Worm (Caenorhabditis elegans) whole organism, L4 larva: ENCODE measurements around the gene pals-29.
A peak's percentile ranks its signal among the peaks of the same experiment; 100 is the strongest.

Experiments used
- F10B5.3 ChIP-seq: sonication (generic microtip); optimal IDR thresholded peaks from 2 replicates; lab custom pipeline; 2016; ENCODE audit warnings: mild to moderate bottlenecking, missing genetic modification characterization, missing compliant biosample characterization
- Y5F2A.4 ChIP-seq: fragments of 200-800 bp; sonication (Bioruptor generic); optimal IDR thresholded peaks from 2 replicates; lab custom pipeline; 2018; ENCODE audit warnings: mild to moderate bottlenecking, missing genetic modification characterization, missing compliant biosample characterization
- aha-1 ChIP-seq: fragments of 150-350 bp; peaks from one replicate; lab custom pipeline; 2014; ENCODE audit warnings: missing biosample characterization, missing genetic modification characterization
- ama-1 ChIP-seq: fragments of 150-350 bp; optimal IDR thresholded peaks from 2 replicates; lab custom pipeline; 2014; ENCODE audit warnings: inconsistent platforms, mixed read lengths
- attf-4 ChIP-seq: sonication (generic microtip); optimal IDR thresholded peaks from 3 replicates; lab custom pipeline; 2017; ENCODE audit warnings: missing biosample characterization, missing genetic modification characterization
- ceh-32 ChIP-seq: sonication (generic microtip); optimal IDR thresholded peaks from 2 replicates; lab custom pipeline; 2016; ENCODE audit warnings: mild to moderate bottlenecking, missing genetic modification characterization, missing compliant biosample characterization; ENCODE audit not compliant: poor library complexity
- ceh-62 ChIP-seq: sonication (generic microtip); optimal IDR thresholded peaks from 2 replicates; lab custom pipeline; 2017; ENCODE audit warnings: missing biosample characterization, missing genetic modification characterization
- daf-12 ChIP-seq: fragments of 150-350 bp; optimal IDR thresholded peaks from 2 replicates; lab custom pipeline; 2014; ENCODE audit warnings: missing biosample characterization, missing genetic modification reagents, missing genetic modification characterization
- daf-16 ChIP-seq, 3 experiments: sonication (generic microtip); optimal IDR thresholded peaks; 2 replicates each; lab custom pipeline; 2016 to 2017; ENCODE audit warnings: missing genetic modification characterization in 3 of 3, missing genetic modification reagents in 3 of 3, mild to moderate bottlenecking in 2 of 3, missing compliant biosample characterization in 2 of 3, missing biosample characterization in 1 of 3, moderate library complexity in 1 of 3
- dmd-8 ChIP-seq: fragments of 200-800 bp; sonication (Bioruptor generic); IDR thresholded peaks from 2 replicates; pipeline ENCODE4 v1.3.6; 2022; ENCODE audit warnings: missing genetic modification characterization, missing compliant biosample characterization
- duxl-1 ChIP-seq: sonication (generic microtip); optimal IDR thresholded peaks from 2 replicates; lab custom pipeline; 2016; ENCODE audit warnings: mild to moderate bottlenecking, missing genetic modification characterization, moderate library complexity, missing compliant biosample characterization; ENCODE audit not compliant: poor library complexity
- fos-1 ChIP-seq: fragments of 150-350 bp; optimal IDR thresholded peaks from 2 replicates; lab custom pipeline; 2014; ENCODE audit warnings: missing biosample characterization, missing genetic modification characterization
- hif-1 ChIP-seq, 2 experiments: sonication (generic microtip); optimal IDR thresholded peaks; 2 replicates each; lab custom pipeline; 2016 to 2017; ENCODE audit warnings: missing compliant biosample characterization in 2 of 2, missing genetic modification characterization in 2 of 2, missing genetic modification reagents in 2 of 2, missing genotype in 2 of 2, mild to moderate bottlenecking in 1 of 2
- hmg-1.1 ChIP-seq: fragments of 200-800 bp; sonication (Bioruptor generic); IDR thresholded peaks from 2 replicates; pipeline ENCODE4 v1.3.6; 2022; ENCODE audit warnings: missing genetic modification reagents, missing genetic modification characterization, missing compliant biosample characterization
- lin-13 ChIP-seq: fragments of 150-350 bp; optimal IDR thresholded peaks from 2 replicates; lab custom pipeline; 2014; ENCODE audit warnings: missing biosample characterization, missing genetic modification reagents, missing genetic modification characterization
- lin-15B ChIP-seq: fragments of 150-350 bp; sonication (generic microtip); optimal IDR thresholded peaks from 3 replicates; lab custom pipeline; 2014; ENCODE audit warnings: missing biosample characterization, missing genetic modification characterization
- lin-38 ChIP-seq: fragments of 200-800 bp; sonication (Bioruptor generic); IDR thresholded peaks from 2 replicates; pipeline ENCODE4 v1.3.6; 2022; ENCODE audit warnings: missing genetic modification reagents, missing genetic modification characterization, missing compliant biosample characterization
- lir-3 ChIP-seq: sonication (generic microtip); optimal IDR thresholded peaks from 2 replicates; lab custom pipeline; 2016; ENCODE audit warnings: mild to moderate bottlenecking, missing genetic modification characterization, missing compliant biosample characterization
- lsy-2 ChIP-seq, 2 experiments: fragments of 150-350 bp in 1 of 2; sonication (generic microtip) in 1 of 2; optimal IDR thresholded peaks; 2 replicates each; lab custom pipeline; 2014 to 2017; ENCODE audit warnings: missing biosample characterization in 2 of 2, missing genetic modification characterization in 2 of 2
- madf-9 ChIP-seq: fragments of 200-800 bp; sonication (Bioruptor generic); conservative IDR thresholded peaks from 2 replicates; pipeline ENCODE4 v1.3.6; 2022; ENCODE audit warnings: missing genetic modification reagents, missing genetic modification characterization, missing compliant biosample characterization
- mdt-29 ChIP-seq: fragments of 200-800 bp; sonication (Bioruptor generic); IDR thresholded peaks from 2 replicates; pipeline ENCODE4 v1.3.6; 2022; ENCODE audit warnings: missing genetic modification reagents, missing genetic modification characterization, missing compliant biosample characterization
- mes-2 ChIP-seq: sonication (generic microtip); optimal IDR thresholded peaks from 2 replicates; lab custom pipeline; 2016; ENCODE audit warnings: missing genotype, mild to moderate bottlenecking, missing genetic modification characterization, missing compliant biosample characterization; ENCODE audit not compliant: poor library complexity, severe bottlenecking
- mxl-3 ChIP-seq: fragments of 200-800 bp; sonication (Bioruptor generic); optimal IDR thresholded peaks from 2 replicates; lab custom pipeline; 2018; ENCODE audit warnings: mild to moderate bottlenecking, missing genetic modification characterization, missing compliant biosample characterization
- nhr-11 ChIP-seq: fragments of 150-350 bp; optimal IDR thresholded peaks from 2 replicates; lab custom pipeline; 2014; ENCODE audit warnings: missing biosample characterization, missing genetic modification characterization
- nhr-237 ChIP-seq: sonication (generic microtip); optimal IDR thresholded peaks from 2 replicates; lab custom pipeline; 2017; ENCODE audit warnings: missing biosample characterization, missing genetic modification characterization
- nhr-41 ChIP-seq: fragments of 200-800 bp; sonication (Bioruptor generic); IDR thresholded peaks from 2 replicates; pipeline ENCODE4 v1.3.6; 2022; ENCODE audit warnings: missing genetic modification reagents, missing genetic modification characterization, missing compliant biosample characterization
- nhr-42 ChIP-seq: fragments of 200-800 bp; sonication (Bioruptor generic); IDR thresholded peaks from 2 replicates; pipeline ENCODE4 v1.3.6; 2022; ENCODE audit warnings: missing genetic modification characterization, missing compliant biosample characterization
- nhr-6 ChIP-seq: fragments of 150-350 bp; optimal IDR thresholded peaks from 2 replicates; lab custom pipeline; 2014; ENCODE audit warnings: missing biosample characterization, missing genetic modification characterization
- nhr-76 ChIP-seq: fragments of 150-350 bp; optimal IDR thresholded peaks from 2 replicates; lab custom pipeline; 2014; ENCODE audit warnings: missing biosample characterization, missing genetic modification characterization
- sdz-12 ChIP-seq: fragments of 200-800 bp; sonication (Bioruptor generic); optimal IDR thresholded peaks from 2 replicates; lab custom pipeline; 2018; ENCODE audit warnings: mild to moderate bottlenecking, missing genetic modification characterization, missing compliant biosample characterization
- snpc-4 ChIP-seq: fragments of 150-350 bp; optimal IDR thresholded peaks from 2 replicates; lab custom pipeline; 2014; ENCODE audit warnings: missing biosample characterization, missing genetic modification characterization
- unc-39 ChIP-seq: sonication (generic microtip); optimal IDR thresholded peaks from 2 replicates; lab custom pipeline; 2017; ENCODE audit warnings: missing biosample characterization, missing genetic modification characterization
- unc-62 ChIP-seq, 3 experiments: fragments of 150-350 bp in 1 of 3; sonication (generic microtip); optimal IDR thresholded peaks in 2 of 3; peaks in 1 of 3; 1 replicate in 1 of 3; 2 replicates in 2 of 3; lab custom pipeline; 2014 to 2017; ENCODE audit warnings: missing biosample characterization in 3 of 3, missing genetic modification characterization in 3 of 3, missing genetic modification reagents in 3 of 3, missing genotype in 1 of 3
- zip-2 ChIP-seq: fragments of 150-350 bp; optimal IDR thresholded peaks from 2 replicates; lab custom pipeline; 2014; ENCODE audit warnings: missing biosample characterization, missing genetic modification characterization
- ztf-7 ChIP-seq: fragments of 150-350 bp; optimal IDR thresholded peaks from 2 replicates; lab custom pipeline; 2014; ENCODE audit warnings: missing biosample characterization, missing genetic modification characterization

The pals-29 gene

ce11 chrIV:14573068-14573467 is 30.7 kb upstream of the pals-29 start:
- no peak for TF ChIP-seq Y5F2A.4 (GFP tag; lab: Kevin White, UChicago)
- no peak for TF ChIP-seq fos-1 (tag; lab: Kevin White, UChicago)
- TF ChIP-seq nhr-41 (GFP tag; lab: Robert Waterston, UW): no peak
- no peak for TF ChIP-seq lsy-2 (tag; optimal IDR thresholded peaks at IDR 0.05; lab: Kevin White, UChicago)
- no peak for TF ChIP-seq mxl-3 (GFP tag; lab: Kevin White, UChicago)
- TF ChIP-seq F10B5.3: no peak
- no peak for TF ChIP-seq nhr-6 (tag; lab: Kevin White, UChicago)
- no peak for TF ChIP-seq nhr-76 (tag; lab: Kevin White, UChicago)
- no peak for TF ChIP-seq mdt-29 (GFP tag; lab: Robert Waterston, UW)
- TF ChIP-seq ztf-7: no peak
- TF ChIP-seq lin-13: no peak
- no peak for TF ChIP-seq nhr-11 (tag; lab: Kevin White, UChicago)
- no peak for TF ChIP-seq aha-1
- TF ChIP-seq duxl-1 (tag; lab: Kevin White, UChicago): no peak

ce11 chrIV:14572607-14573006 is 30.2 kb upstream of the pals-29 start, which contains the start of gene glb-34:
Gene glb-34 (minus strand): TSS chrIV:14572707.
- no peak for TF ChIP-seq lir-3 (tag; lab: Kevin White, UChicago)

- no peak for TF ChIP-seq hif-1 (tag; optimal IDR thresholded peaks at IDR 0.05; lab: Kevin White, UChicago)
- peak; percentile 94 for TF ChIP-seq aha-1
Observed at ce11 chrIV:14571626-14572025, 29.2 kb upstream of the pals-29 start.

- TF ChIP-seq mes-2 (tag; lab: Kevin White, UChicago) (no peak), zip-2 (tag; lab: Kevin White, UChicago) (no peak), daf-12 (tag; lab: Kevin White, UChicago) (no peak), dmd-8 (no peak), unc-39 (no peak), sdz-12 (GFP tag; lab: Kevin White, UChicago) (no peak), ceh-62 (no peak), lin-15B (tag; lab: Kevin White, UChicago) (no peak), ceh-32 (tag; lab: Kevin White, UChicago) (no peak), nhr-76 (tag; lab: Kevin White, UChicago) (no peak), nhr-237 (tag; lab: Kevin White, UChicago) (no peak), hmg-1.1 (no peak), daf-16 (GFP tag; optimal IDR thresholded peaks at IDR 0.05; lab: Kevin White, UChicago) (no peak), daf-16 (tag; optimal IDR thresholded peaks at IDR 0.05; lab: Kevin White, UChicago) (no peak), attf-4 (no peak), lin-38 (GFP tag; lab: Robert Waterston, UW) (no peak), nhr-42 (GFP tag; lab: Robert Waterston, UW) (no peak), unc-62 (GFP tag; optimal IDR thresholded peaks at IDR 0.05 in 1 of 2; lab: Kevin White, UChicago) (no peak), unc-62 (tag; optimal IDR thresholded peaks at IDR 0.05; lab: Kevin White, UChicago) (no peak), snpc-4 (tag; lab: Kevin White, UChicago) (no peak), ama-1 (no peak), madf-9 (no peak)
Observed at ce11 chrIV:14565062-14565461, 22.6 kb upstream of the pals-29 start, which contains the start of gene Y57G11B.2. Gene Y57G11B.2 (plus strand): TSS chrIV:14565362.
